Fruit fly (Drosophila melanogaster) whole organism, prepupa: ENCODE data around the gene CG7857.

ENCODE experiments used
- Blimp-1 ChIP-seq: fragments of 200-800 bp; sonication (Bioruptor generic); optimal IDR thresholded peaks from 3 replicates; lab custom pipeline; 2017; ENCODE audit warnings: missing biosample characterization, missing genetic modification characterization, mild to moderate bottlenecking, moderate library complexity, missing genetic modification reagents
- CG10669 ChIP-seq: fragments of 200-800 bp; sonication (Bioruptor generic); optimal IDR thresholded peaks from 3 replicates; lab custom pipeline; 2018; ENCODE audit warnings: missing biosample characterization, mild to moderate bottlenecking, missing genetic modification characterization, moderate library complexity
- CG11762 ChIP-seq: fragments of 200-800 bp; sonication (Bioruptor generic); optimal IDR thresholded peaks from 3 replicates; lab custom pipeline; 2016; ENCODE audit warnings: missing biosample characterization, missing genetic modification characterization; ENCODE audit not compliant: insufficient read depth
- CG11902 ChIP-seq: fragments of 200-800 bp; sonication (Bioruptor generic); optimal IDR thresholded peaks from 3 replicates; lab custom pipeline; 2016; ENCODE audit warnings: missing biosample characterization, missing genetic modification characterization
- CG1621 ChIP-seq: fragments of 200-800 bp; sonication (Bioruptor generic); optimal IDR thresholded peaks from 3 replicates; lab custom pipeline; 2018; ENCODE audit warnings: missing biosample characterization, mild to moderate bottlenecking, missing genetic modification characterization
- CG3032 ChIP-seq: fragments of 200-800 bp; optimal IDR thresholded peaks from 2 replicates; lab custom pipeline; 2019; ENCODE audit warnings: missing biosample characterization, mild to moderate bottlenecking, missing genetic modification characterization, moderate library complexity
- CG4318 ChIP-seq: fragments of 200-800 bp; sonication (Bioruptor generic); optimal IDR thresholded peaks from 3 replicates; lab custom pipeline; 2017; ENCODE audit warnings: missing biosample characterization, mild to moderate bottlenecking, missing genetic modification characterization
- CG6163 ChIP-seq: fragments of 200-800 bp; sonication (Bioruptor generic); IDR thresholded peaks from 3 replicates; pipeline ENCODE4 v1.3.6; 2022; ENCODE audit warnings: missing biosample characterization, missing genetic modification characterization
- CG6792 ChIP-seq: fragments of 200-800 bp; sonication (Bioruptor generic); optimal IDR thresholded peaks from 3 replicates; lab custom pipeline; 2016; ENCODE audit warnings: missing biosample characterization, missing genetic modification characterization
- CG6808 ChIP-seq: fragments of 200-800 bp; sonication (Bioruptor generic); optimal IDR thresholded peaks from 3 replicates; lab custom pipeline; 2017; ENCODE audit warnings: missing biosample characterization, missing genetic modification characterization, mild to moderate bottlenecking, moderate library complexity, missing genetic modification reagents
- CG6854 ChIP-seq: fragments of 200-800 bp; sonication (Bioruptor generic); optimal IDR thresholded peaks from 2 replicates; lab custom pipeline; 2017; ENCODE audit warnings: missing biosample characterization, mild to moderate bottlenecking, missing genetic modification characterization
- CG7368 ChIP-seq: fragments of 200-800 bp; sonication (Bioruptor generic); optimal IDR thresholded peaks from 3 replicates; lab custom pipeline; 2016; ENCODE audit warnings: missing biosample characterization, missing genetic modification characterization
- CG8119 ChIP-seq: fragments of 200-800 bp; sonication (Bioruptor generic); IDR thresholded peaks from 3 replicates; pipeline ENCODE4 v1.3.6; 2022; ENCODE audit warnings: missing biosample characterization, missing genetic modification characterization
- CG8632 ChIP-seq: fragments of 200-800 bp; sonication (Bioruptor generic); optimal IDR thresholded peaks from 3 replicates; lab custom pipeline; 2016; ENCODE audit warnings: missing biosample characterization, missing genetic modification characterization
- CG9139 ChIP-seq: fragments of 200-800 bp; sonication (Bioruptor generic); optimal IDR thresholded peaks from 3 replicates; lab custom pipeline; 2017; ENCODE audit warnings: missing biosample characterization, mild to moderate bottlenecking, missing genetic modification characterization
- Eip75B ChIP-seq: fragments of 200-800 bp; sonication (Bioruptor generic); optimal IDR thresholded peaks from 3 replicates; lab custom pipeline; 2016; ENCODE audit warnings: missing biosample characterization, missing genetic modification characterization
- Eip78C ChIP-seq: fragments of 200-800 bp; sonication (Bioruptor generic); peaks from one replicate; lab custom pipeline; 2016; ENCODE audit warnings: missing biosample characterization, missing genetic modification characterization
- Eip93F ChIP-seq: fragments of 200-800 bp; sonication (Bioruptor generic); optimal IDR thresholded peaks from 2 replicates; lab custom pipeline; 2016; ENCODE audit warnings: missing biosample characterization, mild to moderate bottlenecking, missing genetic modification characterization
- Ets21C ChIP-seq: fragments of 200-800 bp; sonication (Bioruptor generic); optimal IDR thresholded peaks from 3 replicates; lab custom pipeline; 2016; ENCODE audit warnings: missing biosample characterization, missing genetic modification characterization
- Ets96B ChIP-seq: fragments of 200-800 bp; optimal IDR thresholded peaks from 2 replicates; lab custom pipeline; 2019; ENCODE audit warnings: missing biosample characterization, mild to moderate bottlenecking, missing genetic modification characterization, moderate library complexity
- Gug ChIP-seq: fragments of 200-800 bp; sonication (Bioruptor generic); IDR thresholded peaks from 2 replicates; pipeline ENCODE4 v1.3.6; 2022; ENCODE audit warnings: missing biosample characterization, missing genetic modification characterization
- Hr38 ChIP-seq: sonication (Bioruptor generic); optimal IDR thresholded peaks from 2 replicates; lab custom pipeline; 2016; ENCODE audit warnings: missing biosample characterization, missing genetic modification characterization
- Met ChIP-seq: fragments of 200-800 bp; sonication (Bioruptor generic); optimal IDR thresholded peaks from 3 replicates; lab custom pipeline; 2016; ENCODE audit warnings: missing biosample characterization, missing genetic modification characterization
- Smox ChIP-seq: fragments of 200-800 bp; sonication (Bioruptor generic); optimal IDR thresholded peaks from 3 replicates; lab custom pipeline; 2016; ENCODE audit warnings: missing biosample characterization, missing genetic modification characterization
- Sox102F ChIP-seq: fragments of 200-800 bp; sonication (Bioruptor generic); optimal IDR thresholded peaks from 2 replicates; lab custom pipeline; 2016; ENCODE audit warnings: missing biosample characterization, mild to moderate bottlenecking, missing genetic modification characterization
- achi ChIP-seq: fragments of 200-800 bp; sonication (Bioruptor generic); optimal IDR thresholded peaks from 3 replicates; lab custom pipeline; 2016; ENCODE audit warnings: missing biosample characterization, missing genetic modification characterization
- acj6 ChIP-seq: fragments of 200-800 bp; sonication (Bioruptor generic); optimal IDR thresholded peaks from 3 replicates; lab custom pipeline; 2016; ENCODE audit warnings: missing biosample characterization, missing genetic modification characterization
- dac ChIP-seq: fragments of 200-800 bp; sonication (Bioruptor generic); optimal IDR thresholded peaks from 2 replicates; lab custom pipeline; 2017; ENCODE audit warnings: missing biosample characterization, mild to moderate bottlenecking, missing genetic modification characterization
- dsx ChIP-seq: fragments of 200-800 bp; optimal IDR thresholded peaks from 3 replicates; lab custom pipeline; 2019; ENCODE audit warnings: missing biosample characterization, mild to moderate bottlenecking, missing genetic modification characterization, moderate library complexity; ENCODE audit not compliant: poor library complexity, severe bottlenecking
- eg ChIP-seq: fragments of 200-800 bp; sonication (Bioruptor generic); IDR thresholded peaks from 3 replicates; pipeline ENCODE4 v1.3.6; 2022; ENCODE audit warnings: missing biosample characterization, missing genetic modification characterization
- fd59A ChIP-seq: fragments of 200-800 bp; sonication (Bioruptor generic); optimal IDR thresholded peaks from 2 replicates; lab custom pipeline; 2017; ENCODE audit warnings: missing biosample characterization, mild to moderate bottlenecking, missing genetic modification characterization, missing genetic modification reagents
- fd85E ChIP-seq: fragments of 200-800 bp; sonication (Bioruptor generic); optimal IDR thresholded peaks from 3 replicates; lab custom pipeline; 2016; ENCODE audit warnings: missing biosample characterization, missing genetic modification characterization
- fkh ChIP-seq: fragments of 200-800 bp; sonication (Bioruptor generic); optimal IDR thresholded peaks from 3 replicates; lab custom pipeline; 2017; ENCODE audit warnings: missing biosample characterization, mild to moderate bottlenecking, missing genetic modification characterization, moderate library complexity
- lz ChIP-seq: fragments of 200-800 bp; sonication (Bioruptor generic); optimal IDR thresholded peaks from 3 replicates; lab custom pipeline; 2016; ENCODE audit warnings: missing biosample characterization, missing genetic modification characterization
- salr ChIP-seq, 2 experiments: fragments of 200-800 bp; sonication (Bioruptor generic); optimal IDR thresholded peaks; 3 replicates each; lab custom pipeline; 2016 to 2018; ENCODE audit warnings: missing biosample characterization in 2 of 2, missing genetic modification characterization in 2 of 2, mild to moderate bottlenecking in 1 of 2
- ss ChIP-seq, 2 experiments: fragments of 200-800 bp; sonication (Bioruptor generic); optimal IDR thresholded peaks; 2 replicates in 1 of 2; 3 replicates in 1 of 2; lab custom pipeline; 2017 to 2018; ENCODE audit warnings: mild to moderate bottlenecking in 2 of 2, missing biosample characterization in 2 of 2, missing genetic modification characterization in 2 of 2, moderate library complexity in 1 of 2
- svp ChIP-seq: fragments of 200-800 bp; sonication (Bioruptor generic); peaks from one replicate; lab custom pipeline; 2016; ENCODE audit warnings: missing biosample characterization, missing genetic modification characterization

The CG7857 gene

dm6 chr3L:15537916-15538581, 33.4 kb upstream of the CG7857 start (continued):
- TF ChIP-seq Hr38, result no peak
- peak; percentile 29 for TF ChIP-seq CG8632 (GFP tag; lab: Kevin White, UChicago)
- peak; percentile 71 for TF ChIP-seq CG4318 (GFP tag; lab: Kevin White, UChicago)
- peak; percentile 51 for TF ChIP-seq dsx
- TF ChIP-seq CG3032 (tag; lab: Kevin White, UChicago), result peak; percentile 56
- TF ChIP-seq CG6854 (GFP tag; lab: Kevin White, UChicago), result no peak
- no peak for TF ChIP-seq CG9139 (GFP tag; lab: Kevin White, UChicago)
- TF ChIP-seq fkh (GFP tag; lab: Kevin White, UChicago), result no peak
- peak; percentile 27 for TF ChIP-seq fd59A (GFP tag; lab: Kevin White, UChicago)
- TF ChIP-seq eg (GFP tag; lab: Robert Waterston, UW), result peak; percentile 62; the same call in 1 of the 3 replicates
- TF ChIP-seq svp (GFP tag; lab: Kevin White, UChicago), result peak; percentile 88
- peak; percentile 5 for TF ChIP-seq CG11902 (GFP tag; lab: Kevin White, UChicago)
- TF ChIP-seq Eip75B (GFP tag; lab: Kevin White, UChicago), result peak; percentile 63
- peak; percentile 59 for TF ChIP-seq CG11762
- peak; percentile 55 for TF ChIP-seq acj6
- peak; percentile 27 for TF ChIP-seq CG6792 (GFP tag; lab: Kevin White, UChicago)
- peak; percentile 62 for TF ChIP-seq Ets96B (tag; lab: Kevin White, UChicago)
- no peak for TF ChIP-seq Ets21C
- peak; percentile 31 for TF ChIP-seq Sox102F (GFP tag; lab: Kevin White, UChicago)
- no peak for TF ChIP-seq Blimp-1
- TF ChIP-seq ss (GFP tag; optimal IDR thresholded peaks at IDR 0.05; lab: Kevin White, UChicago), result peak; percentile 36 to 67
- peak; percentile 41 for TF ChIP-seq dac (GFP tag; lab: Kevin White, UChicago)
- peak; percentile 71 for TF ChIP-seq Gug
- TF ChIP-seq fd85E, result no peak
- peak; percentile 55 for TF ChIP-seq Smox (GFP tag; lab: Kevin White, UChicago)
- peak; percentile 76 for TF ChIP-seq achi

dm6 chr3L:15536550-15536949, 31.9 kb upstream of the CG7857 start:
- TF ChIP-seq svp (GFP tag; lab: Kevin White, UChicago) (peak; percentile 71), CG6854 (GFP tag; lab: Kevin White, UChicago) (no peak)

DNA sequence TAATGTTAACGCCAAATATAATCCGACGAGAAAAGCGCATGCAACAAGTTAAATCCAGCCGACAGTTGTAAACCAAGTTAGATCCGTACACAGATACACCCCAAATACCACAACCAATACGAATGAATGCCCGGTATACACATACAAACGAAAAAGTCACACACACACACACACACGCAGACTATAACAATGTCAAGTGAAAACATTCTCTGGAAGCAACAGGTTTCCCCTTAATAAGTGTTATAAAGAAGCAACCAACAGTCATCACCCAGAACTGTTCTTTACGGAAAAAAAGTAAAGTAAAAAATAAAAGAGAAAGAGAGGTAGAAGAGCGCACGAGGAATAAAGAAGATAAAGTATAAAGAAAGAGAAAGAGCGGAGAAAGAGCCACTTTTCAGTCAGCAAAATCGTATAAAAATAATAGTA, 31.1 kb upstream of the CG7857 start:
- TF ChIP-seq CG10669 (GFP tag; lab: Kevin White, UChicago) (no peak), Ets96B (tag; lab: Kevin White, UChicago) (no peak), CG7368 (GFP tag; lab: Kevin White, UChicago) (no peak), salr (GFP tag; optimal IDR thresholded peaks at IDR 0.05; lab: Kevin White, UChicago) (no peak), Gug (no peak), CG6808 (GFP tag; lab: Kevin White, UChicago) (peak; percentile 25), CG4318 (GFP tag; lab: Kevin White, UChicago) (no peak), Eip78C (peak; percentile 29), CG1621 (tag; lab: Kevin White, UChicago) (peak; percentile 3), Eip93F (GFP tag; lab: Kevin White, UChicago) (peak; percentile 23), CG8119 (GFP tag; lab: Robert Waterston, UW) (0 out of 3 replicates have a peak, but pooled peaks have one; percentile 18), CG9139 (GFP tag; lab: Kevin White, UChicago) (no peak), lz (GFP tag; lab: Kevin White, UChicago) (no peak), Blimp-1 (peak; percentile 8), dsx (peak; percentile 83), CG6163 (peak; percentile 7; the same call in 1 of the 3 replicates), fkh (GFP tag; lab: Kevin White, UChicago) (no peak), eg (GFP tag; lab: Robert Waterston, UW) (0 out of 3 replicates have a peak, but pooled peaks have one; percentile 8), ss (GFP tag; optimal IDR thresholded peaks at IDR 0.05; lab: Kevin White, UChicago) (peak in 1 of 2 experiments; percentile 49), Met (GFP tag; lab: Kevin White, UChicago) (no peak)
- TF ChIP-seq, all 60 proteins: peak for 10
